Worm (Caenorhabditis elegans) whole organism, young adult: ENCODE results near the gene Y53G8AL.1.

Experiments
- F22D6.2 ChIP-seq: sonication (generic microtip); optimal IDR thresholded peaks from 2 replicates; lab custom pipeline; 2016; ENCODE audit warnings: mild to moderate bottlenecking, missing genetic modification characterization, missing compliant biosample characterization
- F39B2.1 ChIP-seq: fragments of 200-800 bp; sonication (Bioruptor generic); IDR thresholded peaks from 2 replicates; pipeline ENCODE4 v1.3.6; 2022; ENCODE audit warnings: missing genetic modification reagents, missing genetic modification characterization, missing compliant biosample characterization
- F55B11.4 ChIP-seq: sonication (generic microtip); optimal IDR thresholded peaks from 2 replicates; lab custom pipeline; 2016; ENCODE audit warnings: missing compliant biosample characterization, missing genetic modification characterization, borderline replicate concordance; ENCODE audit not compliant: insufficient read depth
- K12H6.12 ChIP-seq: fragments of 200-800 bp; sonication (Bioruptor generic); optimal IDR thresholded peaks from 2 replicates; lab custom pipeline; 2018; ENCODE audit warnings: mild to moderate bottlenecking, missing genetic modification characterization, missing compliant biosample characterization
- ama-1 ChIP-seq, 3 experiments: fragments of 150-350 bp in 1 of 3; sonication (generic microtip) in 2 of 3; optimal IDR thresholded peaks; 2 replicates each; lab custom pipeline; 2014 to 2018; ENCODE audit warnings: missing biosample characterization in 2 of 3, missing genetic modification characterization in 2 of 3, missing genetic modification reagents in 2 of 3
- bed-2 ChIP-seq: fragments of 200-800 bp; sonication (Bioruptor generic); IDR thresholded peaks from 2 replicates; pipeline ENCODE4 v1.3.6; 2022; ENCODE audit warnings: missing genetic modification reagents, missing genetic modification characterization, missing compliant biosample characterization
- lin-35 ChIP-seq, 3 experiments: fragments of 150-350 bp in 2 of 3; sonication (generic microtip) in 1 of 3; optimal IDR thresholded peaks; 2 replicates each; lab custom pipeline; 2014 to 2018; ENCODE audit warnings: missing biosample characterization in 3 of 3, missing genetic modification characterization in 3 of 3, missing genetic modification reagents in 3 of 3
- lin-54 ChIP-seq: fragments of 200-800 bp; sonication (Bioruptor generic); optimal IDR thresholded peaks from 2 replicates; lab custom pipeline; 2018; ENCODE audit warnings: mild to moderate bottlenecking, missing genetic modification characterization, missing compliant biosample characterization
- mxl-1 ChIP-seq: sonication (generic microtip); optimal IDR thresholded peaks from 2 replicates; lab custom pipeline; 2016; ENCODE audit warnings: missing genetic modification characterization, missing compliant biosample characterization
- nfya-2 ChIP-seq: fragments of 200-800 bp; sonication (Bioruptor generic); IDR thresholded peaks from 2 replicates; pipeline ENCODE4 v1.3.6; 2022; ENCODE audit warnings: missing genetic modification reagents, missing genetic modification characterization, missing compliant biosample characterization
- pbrm-1 ChIP-seq: fragments of 200-800 bp; sonication (Bioruptor generic); IDR thresholded peaks from 2 replicates; pipeline ENCODE4 v1.3.6; 2022; ENCODE audit warnings: missing genetic modification reagents, missing genetic modification characterization, missing compliant biosample characterization
- sea-2 ChIP-seq: fragments of 200-800 bp; sonication (Bioruptor generic); IDR thresholded peaks from 2 replicates; pipeline ENCODE4 v1.3.6; 2022; ENCODE audit warnings: missing genetic modification characterization, missing compliant biosample characterization
- unc-62 ChIP-seq: fragments of 150-350 bp; optimal IDR thresholded peaks from 2 replicates; lab custom pipeline; 2014; ENCODE audit warnings: missing biosample characterization, missing genetic modification reagents, missing genetic modification characterization

DNA sequence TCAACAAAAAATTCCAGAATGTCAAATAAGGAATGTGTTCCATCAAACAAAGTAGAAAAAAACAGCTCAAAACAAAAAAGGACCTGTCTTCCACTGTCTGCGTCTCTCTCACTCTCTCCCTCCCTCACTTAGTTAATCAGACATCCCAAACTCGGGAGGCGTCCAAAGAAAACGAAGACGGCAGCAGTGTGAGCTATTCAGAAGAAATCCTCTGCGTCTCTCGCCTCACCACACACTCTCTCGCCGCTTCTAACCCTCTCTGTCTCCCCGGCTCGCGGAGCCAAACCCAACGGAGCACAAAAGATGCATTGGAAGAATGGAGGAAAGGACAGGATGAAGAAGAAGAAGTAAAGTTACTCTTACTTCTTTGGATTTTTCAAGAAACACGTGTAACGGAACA lies 12.6 kb upstream of the Y53G8AL.1 start:
- TF ChIP-seq pbrm-1 (GFP tag; lab: Robert Waterston, UW) (0 out of 2 replicates have a peak, but pooled peaks have one; percentile 14), K12H6.12 (tag; lab: Kevin White, UChicago) (peak; percentile 19), bed-2 (GFP tag; lab: Robert Waterston, UW) (no peak), unc-62 (GFP tag; lab: Kevin White, UChicago) (no peak), lin-35 (GFP tag; optimal IDR thresholded peaks at IDR 0.05; lab: Kevin White, UChicago) (no peak), sea-2 (GFP tag; lab: Robert Waterston, UW) (no peak), mxl-1 (tag; lab: Kevin White, UChicago) (no peak), F55B11.4 (tag; lab: Kevin White, UChicago) (no peak), F22D6.2 (tag; lab: Kevin White, UChicago) (no peak), lin-54 (GFP tag; lab: Kevin White, UChicago) (no peak), ama-1 (optimal IDR thresholded peaks at IDR 0.05; lab: Kevin White, UChicago) (no peak), ama-1 (GFP tag; optimal IDR thresholded peaks at IDR 0.05; lab: Kevin White, UChicago) (no peak), F39B2.1 (no peak), nfya-2 (no peak)
